Worm (Caenorhabditis elegans) whole organism, L4 larva: Measurements from ENCODE around the gene dyc-1.

Experiments
- D1046.2 ChIP-seq: fragments of 200-800 bp; sonication (Bioruptor generic); IDR thresholded peaks from 2 replicates; pipeline ENCODE4 v1.3.6; 2022; ENCODE audit warnings: missing genetic modification characterization, missing compliant biosample characterization
- F10B5.3 ChIP-seq: sonication (generic microtip); optimal IDR thresholded peaks from 2 replicates; lab custom pipeline; 2016; ENCODE audit warnings: mild to moderate bottlenecking, missing genetic modification characterization, missing compliant biosample characterization
- F26F4.8 ChIP-seq: fragments of 200-800 bp; sonication (Bioruptor generic); conservative IDR thresholded peaks from 2 replicates; pipeline ENCODE4 v1.3.6; 2022; ENCODE audit warnings: missing genetic modification characterization, missing compliant biosample characterization
- F37D6.2 ChIP-seq: sonication (generic microtip); optimal IDR thresholded peaks from 2 replicates; lab custom pipeline; 2016; ENCODE audit warnings: mild to moderate bottlenecking, missing genetic modification characterization, missing compliant biosample characterization
- F49E8.2 ChIP-seq: sonication (generic microtip); optimal IDR thresholded peaks from 2 replicates; lab custom pipeline; 2016; ENCODE audit warnings: missing compliant biosample characterization, mild to moderate bottlenecking, missing genetic modification characterization, borderline replicate concordance
- R02D3.7 ChIP-seq: fragments of 150-350 bp; sonication (generic microtip); optimal IDR thresholded peaks from 3 replicates; lab custom pipeline; 2014; ENCODE audit warnings: missing biosample characterization, missing genetic modification characterization
- T20F7.1 ChIP-seq: fragments of 200-800 bp; sonication (Bioruptor generic); optimal IDR thresholded peaks from 2 replicates; lab custom pipeline; 2018; ENCODE audit warnings: mild to moderate bottlenecking, missing genetic modification characterization, missing compliant biosample characterization
- Y48G9A.11 ChIP-seq: fragments of 200-800 bp; sonication (Bioruptor generic); IDR thresholded peaks from 2 replicates; pipeline ENCODE4 v1.3.6; 2022; ENCODE audit warnings: missing genetic modification reagents, missing genetic modification characterization, missing compliant biosample characterization
- Y75B8A.6 ChIP-seq: fragments of 200-800 bp; sonication (Bioruptor generic); IDR thresholded peaks from 2 replicates; pipeline ENCODE4 v1.3.6; 2022; ENCODE audit warnings: missing genetic modification reagents, missing genetic modification characterization, missing compliant biosample characterization
- ZK337.2 ChIP-seq: fragments of 200-800 bp; sonication (Bioruptor generic); IDR thresholded peaks from 2 replicates; pipeline ENCODE4 v1.3.6; 2022; ENCODE audit warnings: missing genetic modification reagents, missing genetic modification characterization, missing compliant biosample characterization
- ZK546.5 ChIP-seq, 2 experiments: sonication (generic microtip); optimal IDR thresholded peaks; 2 replicates each; lab custom pipeline; 2017; ENCODE audit warnings: missing biosample characterization in 2 of 2, missing genetic modification characterization in 2 of 2
- aha-1 ChIP-seq: fragments of 150-350 bp; peaks from one replicate; lab custom pipeline; 2014; ENCODE audit warnings: missing biosample characterization, missing genetic modification characterization
- ama-1 ChIP-seq: fragments of 150-350 bp; optimal IDR thresholded peaks from 2 replicates; lab custom pipeline; 2014; ENCODE audit warnings: inconsistent platforms, mixed read lengths
- arid-1 ChIP-seq: fragments of 200-800 bp; sonication (Bioruptor generic); conservative IDR thresholded peaks from 2 replicates; pipeline ENCODE4 v1.3.6; 2022; ENCODE audit warnings: missing genetic modification reagents, missing genetic modification characterization, missing compliant biosample characterization
- ceh-20 ChIP-seq: fragments of 200-800 bp; sonication (Bioruptor generic); IDR thresholded peaks from 2 replicates; pipeline ENCODE4 v1.3.6; 2022; ENCODE audit warnings: missing genetic modification reagents, missing genetic modification characterization, missing compliant biosample characterization
- ceh-44 ChIP-seq: fragments of 200-800 bp; sonication (Bioruptor generic); IDR thresholded peaks from 2 replicates; pipeline ENCODE4 v1.3.6; 2022; ENCODE audit warnings: missing genetic modification reagents, missing genetic modification characterization, missing compliant biosample characterization
- ceh-82 ChIP-seq: sonication (generic microtip); optimal IDR thresholded peaks from 2 replicates; lab custom pipeline; 2017; ENCODE audit warnings: missing biosample characterization, missing genetic modification characterization
- ctbp-1 ChIP-seq: fragments of 200-800 bp; sonication (Bioruptor generic); IDR thresholded peaks from 2 replicates; pipeline ENCODE4 v1.3.6; 2022; ENCODE audit warnings: missing genetic modification reagents, missing genetic modification characterization, missing compliant biosample characterization
- egl-27 ChIP-seq: sonication (generic microtip); optimal IDR thresholded peaks from 3 replicates; lab custom pipeline; 2017; ENCODE audit warnings: missing biosample characterization, missing genetic modification reagents, missing genetic modification characterization
- egl-43 ChIP-seq: fragments of 200-800 bp; sonication (Bioruptor generic); IDR thresholded peaks from 2 replicates; pipeline ENCODE4 v1.3.6; 2022; ENCODE audit warnings: missing genetic modification reagents, missing genetic modification characterization, missing compliant biosample characterization
- gei-8 ChIP-seq: fragments of 200-800 bp; sonication (Bioruptor generic); optimal IDR thresholded peaks from 2 replicates; lab custom pipeline; 2018; ENCODE audit warnings: mild to moderate bottlenecking, missing genetic modification characterization, missing compliant biosample characterization
- jun-1 ChIP-seq: fragments of 150-350 bp; optimal IDR thresholded peaks from 2 replicates; lab custom pipeline; 2014; ENCODE audit warnings: missing biosample characterization, missing genetic modification reagents, missing genetic modification characterization
- lim-7 ChIP-seq: fragments of 200-800 bp; sonication (Bioruptor generic); IDR thresholded peaks from 2 replicates; pipeline ENCODE4 v1.3.6; 2022; ENCODE audit warnings: missing genetic modification characterization, missing compliant biosample characterization
- lin-29 ChIP-seq: fragments of 200-800 bp; sonication (Bioruptor generic); IDR thresholded peaks from 2 replicates; pipeline ENCODE4 v1.3.6; 2022; ENCODE audit warnings: missing genetic modification reagents, missing genetic modification characterization, missing compliant biosample characterization
- lin-39 ChIP-seq: fragments of 150-350 bp; optimal IDR thresholded peaks from 2 replicates; lab custom pipeline; 2014; ENCODE audit warnings: missing biosample characterization, missing genetic modification reagents, missing genetic modification characterization
- lir-3 ChIP-seq: sonication (generic microtip); optimal IDR thresholded peaks from 2 replicates; lab custom pipeline; 2016; ENCODE audit warnings: mild to moderate bottlenecking, missing genetic modification characterization, missing compliant biosample characterization
- mdl-1 ChIP-seq, 2 experiments: fragments of 150-350 bp in 1 of 2; sonication (generic microtip) in 1 of 2; optimal IDR thresholded peaks; 2 replicates each; lab custom pipeline; 2014 to 2017; ENCODE audit warnings: missing biosample characterization in 2 of 2, missing genetic modification characterization in 2 of 2
- mdt-29 ChIP-seq: fragments of 200-800 bp; sonication (Bioruptor generic); IDR thresholded peaks from 2 replicates; pipeline ENCODE4 v1.3.6; 2022; ENCODE audit warnings: missing genetic modification reagents, missing genetic modification characterization, missing compliant biosample characterization
- mes-2 ChIP-seq: sonication (generic microtip); optimal IDR thresholded peaks from 2 replicates; lab custom pipeline; 2016; ENCODE audit warnings: missing genotype, mild to moderate bottlenecking, missing genetic modification characterization, missing compliant biosample characterization; ENCODE audit not compliant: poor library complexity, severe bottlenecking
- mxl-3 ChIP-seq: fragments of 200-800 bp; sonication (Bioruptor generic); optimal IDR thresholded peaks from 2 replicates; lab custom pipeline; 2018; ENCODE audit warnings: mild to moderate bottlenecking, missing genetic modification characterization, missing compliant biosample characterization
- nhr-10 ChIP-seq: fragments of 150-350 bp; optimal IDR thresholded peaks from 2 replicates; lab custom pipeline; 2014; ENCODE audit warnings: missing biosample characterization, missing genetic modification characterization
- nhr-11 ChIP-seq: fragments of 150-350 bp; optimal IDR thresholded peaks from 2 replicates; lab custom pipeline; 2014; ENCODE audit warnings: missing biosample characterization, missing genetic modification characterization
- nhr-111 ChIP-seq: fragments of 200-800 bp; sonication (Bioruptor generic); optimal IDR thresholded peaks from 2 replicates; lab custom pipeline; 2018; ENCODE audit warnings: mild to moderate bottlenecking, missing genetic modification characterization, missing compliant biosample characterization
- nhr-25 ChIP-seq: sonication (generic microtip); optimal IDR thresholded peaks from 2 replicates; lab custom pipeline; 2017; ENCODE audit warnings: missing genetic modification characterization, mild to moderate bottlenecking, missing compliant biosample characterization, antibody characterized with exemption, moderate library complexity, borderline replicate concordance; ENCODE audit not compliant: insufficient read depth
- nhr-28 ChIP-seq: fragments of 150-350 bp; optimal IDR thresholded peaks from 2 replicates; lab custom pipeline; 2014; ENCODE audit warnings: missing biosample characterization, missing genetic modification characterization
- nhr-42 ChIP-seq: fragments of 200-800 bp; sonication (Bioruptor generic); IDR thresholded peaks from 2 replicates; pipeline ENCODE4 v1.3.6; 2022; ENCODE audit warnings: missing genetic modification characterization, missing compliant biosample characterization
- nhr-48 ChIP-seq: sonication (generic microtip); optimal IDR thresholded peaks from 2 replicates; lab custom pipeline; 2016; ENCODE audit warnings: mild to moderate bottlenecking, missing genetic modification characterization, missing compliant biosample characterization
- php-3 ChIP-seq: fragments of 200-800 bp; sonication (Bioruptor generic); IDR thresholded peaks from 2 replicates; pipeline ENCODE4 v1.3.6; 2022; ENCODE audit warnings: missing genetic modification reagents, missing genetic modification characterization, missing compliant biosample characterization
- pqm-1 ChIP-seq: sonication (generic microtip); optimal IDR thresholded peaks from 2 replicates; lab custom pipeline; 2017; ENCODE audit warnings: missing biosample characterization, missing genetic modification characterization
- snpc-1.2 ChIP-seq: fragments of 200-800 bp; sonication (Bioruptor generic); IDR thresholded peaks from 2 replicates; pipeline ENCODE4 v1.3.6; 2022; ENCODE audit warnings: missing genetic modification reagents, missing genetic modification characterization, missing compliant biosample characterization
- snpc-4 ChIP-seq: fragments of 150-350 bp; optimal IDR thresholded peaks from 2 replicates; lab custom pipeline; 2014; ENCODE audit warnings: missing biosample characterization, missing genetic modification characterization
- spr-1 ChIP-seq: sonication (generic microtip); optimal IDR thresholded peaks from 2 replicates; lab custom pipeline; 2016; ENCODE audit warnings: mild to moderate bottlenecking, missing genetic modification characterization, missing compliant biosample characterization
- tag-97 ChIP-seq: fragments of 200-800 bp; sonication (Bioruptor generic); IDR thresholded peaks from 2 replicates; pipeline ENCODE4 v1.3.6; 2022; ENCODE audit warnings: missing genetic modification characterization, missing compliant biosample characterization
- unc-130 ChIP-seq: sonication (generic microtip); optimal IDR thresholded peaks from 2 replicates; lab custom pipeline; 2016; ENCODE audit warnings: missing genetic modification reagents, missing genetic modification characterization, missing compliant biosample characterization
- unc-39 ChIP-seq: sonication (generic microtip); optimal IDR thresholded peaks from 2 replicates; lab custom pipeline; 2017; ENCODE audit warnings: missing biosample characterization, missing genetic modification characterization
- vab-7 ChIP-seq: fragments of 200-800 bp; sonication (Bioruptor generic); IDR thresholded peaks from 2 replicates; pipeline ENCODE4 v1.3.6; 2022; ENCODE audit warnings: missing genetic modification reagents, missing genetic modification characterization, missing compliant biosample characterization
- zag-1 ChIP-seq: fragments of 150-350 bp; optimal IDR thresholded peaks from 2 replicates; lab custom pipeline; 2014; ENCODE audit warnings: missing biosample characterization, missing genetic modification characterization
- zfp-2 ChIP-seq: sonication (generic microtip); optimal IDR thresholded peaks from 2 replicates; lab custom pipeline; 2016; ENCODE audit warnings: mild to moderate bottlenecking, missing genetic modification characterization, missing compliant biosample characterization
- zip-11 ChIP-seq: fragments of 200-800 bp; sonication (Bioruptor generic); IDR thresholded peaks from 2 replicates; pipeline ENCODE4 v1.3.6; 2022; ENCODE audit warnings: missing genetic modification characterization, missing compliant biosample characterization
- ztf-7 ChIP-seq: fragments of 150-350 bp; optimal IDR thresholded peaks from 2 replicates; lab custom pipeline; 2014; ENCODE audit warnings: missing biosample characterization, missing genetic modification characterization

dyc-1 gene

DNA sequence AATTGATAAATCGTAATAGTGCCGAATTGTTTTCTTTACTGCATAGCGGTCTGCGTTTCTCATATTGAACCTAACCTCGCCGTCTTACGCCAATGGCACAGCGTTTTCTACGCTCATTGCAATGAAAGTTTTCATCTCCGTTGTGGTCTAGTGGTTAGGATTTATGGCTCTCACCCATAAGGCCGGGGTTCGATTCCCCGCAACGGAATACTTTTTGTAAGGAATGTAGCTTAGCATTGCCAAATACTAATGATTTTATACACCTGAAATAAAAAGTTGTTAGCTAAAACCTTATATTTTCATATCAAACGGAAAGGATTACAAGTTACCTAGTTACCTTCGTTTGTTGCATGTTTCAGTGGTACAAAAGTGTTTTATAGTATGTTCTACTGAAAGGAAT, 33.5 kb upstream of the dyc-1 start (continued):
- peak; percentile 62 for TF ChIP-seq F37D6.2 (tag; lab: Kevin White, UChicago)
- no peak for TF ChIP-seq ZK546.5 (tag; optimal IDR thresholded peaks at IDR 0.05; lab: Kevin White, UChicago)
- TF ChIP-seq ama-1: no peak
- TF ChIP-seq lin-29 (GFP tag; lab: Robert Waterston, UW): peak; percentile 72; the same call in 1 of the 2 replicates
- peak; percentile 46 for TF ChIP-seq F10B5.3
- peak; percentile 64 for TF ChIP-seq arid-1 (GFP tag; lab: Robert Waterston, UW)
- TF ChIP-seq ZK337.2 (GFP tag; lab: Robert Waterston, UW): peak; percentile 67; the same call in 1 of the 2 replicates
- TF ChIP-seq gei-8 (GFP tag; lab: Kevin White, UChicago): peak; percentile 86
- peak; percentile 60; the same call in 1 of the 2 replicates for TF ChIP-seq zip-11
- peak; percentile 57 for TF ChIP-seq egl-27 (tag; lab: Kevin White, UChicago)
- TF ChIP-seq lin-39 (tag; lab: Kevin White, UChicago): no peak

DNA sequence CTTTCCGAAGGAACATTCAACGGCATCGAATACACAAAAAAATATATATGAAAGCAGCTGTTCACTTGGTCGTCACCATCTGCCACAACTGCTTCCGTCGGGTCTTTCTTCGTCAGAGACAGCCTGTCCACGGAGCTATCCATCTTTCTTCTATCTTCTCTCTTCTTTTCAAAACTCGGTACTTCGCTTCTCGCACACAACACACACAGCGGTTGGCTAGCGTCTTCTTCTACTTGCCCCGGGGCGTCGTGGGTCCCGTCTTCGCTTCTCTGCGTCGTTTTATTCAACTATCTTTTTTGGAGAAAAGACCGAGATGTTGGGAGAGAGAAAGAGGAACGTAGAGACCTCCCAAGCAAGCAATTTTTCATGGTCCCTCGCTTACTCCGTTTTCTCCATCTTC, 32.6 kb upstream of the dyc-1 start:
- TF ChIP-seq vab-7 (GFP tag; lab: Robert Waterston, UW) (0 out of 2 replicates have a peak, but pooled peaks have one; percentile 21), F10B5.3 (no peak), nhr-11 (tag; lab: Kevin White, UChicago) (peak; percentile 64), nhr-10 (tag; lab: Kevin White, UChicago) (no peak), snpc-1.2 (GFP tag; lab: Robert Waterston, UW) (0 out of 2 replicates have a peak, but pooled peaks have one; percentile 18), nhr-42 (GFP tag; lab: Robert Waterston, UW) (no peak), nhr-28 (no peak), lir-3 (tag; lab: Kevin White, UChicago) (no peak), ceh-44 (no peak), mdt-29 (GFP tag; lab: Robert Waterston, UW) (no peak), jun-1 (no peak), nhr-111 (no peak), zip-11 (no peak), unc-39 (tag; lab: Kevin White, UChicago) (no peak), tag-97 (GFP tag; lab: Robert Waterston, UW) (no peak), egl-27 (tag; lab: Kevin White, UChicago) (no peak), F49E8.2 (tag; lab: Kevin White, UChicago) (no peak), ztf-7 (tag; lab: Kevin White, UChicago) (no peak), php-3 (GFP tag; lab: Robert Waterston, UW) (no peak), snpc-4 (no peak), spr-1 (no peak), nhr-25 (tag; lab: Kevin White, UChicago) (no peak), mdl-1 (tag; optimal IDR thresholded peaks at IDR 0.05; lab: Kevin White, UChicago) (peak in 1 of 2 experiments; percentile 31), R02D3.7 (tag; lab: Kevin White, UChicago) (no peak), lim-7 (no peak), Y75B8A.6 (GFP tag; lab: Robert Waterston, UW) (no peak), ctbp-1 (GFP tag; lab: Robert Waterston, UW) (peak; percentile 82), F26F4.8 (GFP tag; lab: Robert Waterston, UW) (no peak), pqm-1 (tag; lab: Kevin White, UChicago) (no peak), Y48G9A.11 (GFP tag; lab: Robert Waterston, UW) (no peak), ama-1 (no peak), nhr-48 (tag; lab: Kevin White, UChicago) (no peak), zag-1 (no peak), zfp-2 (no peak), mes-2 (peak; percentile 37), ceh-20 (0 out of 2 replicates have a peak, but pooled peaks have one; percentile 58), egl-43 (GFP tag; lab: Robert Waterston, UW) (no peak), unc-130 (GFP tag; lab: Kevin White, UChicago) (no peak), D1046.2 (no peak), aha-1 (peak; percentile 37), T20F7.1 (GFP tag; lab: Kevin White, UChicago) (no peak), mxl-3 (GFP tag; lab: Kevin White, UChicago) (no peak), ceh-82 (no peak)
